Fruit fly (Drosophila melanogaster): ENCODE results near the gene Cog4.

DNA sequence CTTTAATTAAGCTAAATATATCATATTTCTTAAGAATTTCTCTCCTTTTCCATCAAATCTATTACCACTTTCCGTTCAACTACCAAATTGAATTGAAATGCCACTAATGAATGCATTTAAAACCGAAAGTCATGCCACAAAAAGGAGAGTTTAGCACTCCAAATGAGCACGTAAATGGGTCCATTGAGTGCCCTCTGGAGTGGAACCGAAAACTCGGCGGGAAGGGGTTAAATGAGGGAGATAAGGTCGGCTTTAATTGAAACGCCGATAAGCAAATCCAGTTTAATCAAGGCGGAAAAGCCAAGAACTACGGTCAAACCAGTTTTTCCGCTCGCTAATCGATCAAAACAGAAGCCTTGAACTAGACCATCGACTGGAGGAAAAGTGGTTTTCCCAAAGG, 16.9 kb upstream of the Cog4 start:
- TF ChIP-seq Hnf4 (GFP tag; optimal IDR thresholded peaks at IDR 0.05) (no peak), jim (GFP tag; optimal IDR thresholded peaks at IDR 0.05) (no peak), h (GFP tag; optimal IDR thresholded peaks at IDR 0.05) (no peak), Abd-B (GFP tag; optimal IDR thresholded peaks at IDR 0.05) (no peak), pan (optimal IDR thresholded peaks at IDR 0.05) (no peak), psq (GFP tag; optimal IDR thresholded peaks at IDR 0.05) (no peak), Myc (optimal IDR thresholded peaks at IDR 0.05) (no peak)
